Fruit fly (Drosophila melanogaster) whole organism, embryonic: ENCODE measurements around the gene CG42824.
A peak's percentile ranks its signal among the peaks of the same experiment; 100 is the strongest.

Experiments used
- Asciz ChIP-seq: fragments of 200-800 bp; sonication (Bioruptor generic); optimal IDR thresholded peaks from 2 replicates; lab custom pipeline; 2017; ENCODE audit warnings: missing biosample characterization, mild to moderate bottlenecking, missing genetic modification characterization, missing genetic modification reagents
- Atf-2 ChIP-seq: fragments of 200-800 bp; sonication (Bioruptor generic); optimal IDR thresholded peaks from 2 replicates; lab custom pipeline; 2016; ENCODE audit warnings: missing biosample characterization, missing genetic modification characterization
- CG10147 ChIP-seq: fragments of 200-800 bp; sonication (Bioruptor generic); optimal IDR thresholded peaks from 2 replicates; lab custom pipeline; 2019; ENCODE audit warnings: missing biosample characterization, mild to moderate bottlenecking, missing genetic modification characterization, moderate library complexity
- CG10209 ChIP-seq: fragments of 200-800 bp; sonication (Bioruptor generic); optimal IDR thresholded peaks from 3 replicates; lab custom pipeline; 2017; ENCODE audit warnings: missing biosample characterization, mild to moderate bottlenecking, missing genetic modification characterization, missing genetic modification reagents
- CG10321 ChIP-seq: fragments of 200-800 bp; sonication (Bioruptor generic); IDR thresholded peaks from 2 replicates; pipeline ENCODE4 v1.3.6; 2022; ENCODE audit warnings: missing biosample characterization, missing genetic modification characterization
- CG13894 ChIP-seq: fragments of 200-800 bp; sonication (Bioruptor generic); optimal IDR thresholded peaks from 3 replicates; lab custom pipeline; 2018; ENCODE audit warnings: missing biosample characterization, mild to moderate bottlenecking, missing genetic modification characterization, moderate library complexity
- CG14710 ChIP-seq: fragments of 200-800 bp; sonication (Bioruptor generic); optimal IDR thresholded peaks from 3 replicates; lab custom pipeline; 2019; ENCODE audit warnings: missing biosample characterization, mild to moderate bottlenecking, missing genetic modification characterization, moderate library complexity
- CG2712 ChIP-seq: fragments of 200-800 bp; optimal IDR thresholded peaks from 3 replicates; lab custom pipeline; 2019; ENCODE audit warnings: missing biosample characterization, mild to moderate bottlenecking, missing genetic modification characterization, moderate library complexity
- CG30020 ChIP-seq: fragments of 200-800 bp; optimal IDR thresholded peaks from 2 replicates; lab custom pipeline; 2019; ENCODE audit warnings: missing biosample characterization, mild to moderate bottlenecking, missing genetic modification characterization, moderate library complexity
- CG31224 ChIP-seq: fragments of 200-800 bp; sonication (Bioruptor generic); IDR thresholded peaks from 2 replicates; pipeline ENCODE4 v1.3.6; 2022; ENCODE audit warnings: missing biosample characterization, missing genetic modification characterization
- CG3163 ChIP-seq: fragments of 200-800 bp; sonication (Bioruptor generic); optimal IDR thresholded peaks from 3 replicates; lab custom pipeline; 2016; ENCODE audit warnings: missing biosample characterization, missing genetic modification characterization
- CG33557 ChIP-seq: fragments of 200-800 bp; sonication (Bioruptor generic); optimal IDR thresholded peaks from 2 replicates; lab custom pipeline; 2019; ENCODE audit warnings: missing biosample characterization, mild to moderate bottlenecking, missing genetic modification characterization, moderate library complexity
- CG3847 ChIP-seq: fragments of 200-800 bp; sonication (Bioruptor generic); IDR thresholded peaks from 2 replicates; pipeline ENCODE4 v1.3.6; 2022; ENCODE audit warnings: missing biosample characterization, missing genetic modification characterization
- CG3995 ChIP-seq: fragments of 200-800 bp; sonication (Bioruptor generic); optimal IDR thresholded peaks from 3 replicates; lab custom pipeline; 2016; ENCODE audit warnings: missing biosample characterization, missing genetic modification characterization
- CG4360 ChIP-seq: fragments of 200-800 bp; sonication (Bioruptor generic); IDR thresholded peaks from 2 replicates; pipeline ENCODE4 v1.3.6; 2022; ENCODE audit warnings: missing biosample characterization, missing genetic modification characterization
- CG4730 ChIP-seq: fragments of 200-800 bp; sonication (Bioruptor generic); IDR thresholded peaks from 2 replicates; pipeline ENCODE4 v1.3.6; 2022; ENCODE audit warnings: missing biosample characterization, missing genetic modification characterization
- CG4820 ChIP-seq: fragments of 200-800 bp; sonication (Bioruptor generic); optimal IDR thresholded peaks from 3 replicates; lab custom pipeline; 2016; ENCODE audit warnings: missing biosample characterization, missing genetic modification characterization
- CG6813 ChIP-seq: fragments of 200-800 bp; sonication (Bioruptor generic); optimal IDR thresholded peaks from 2 replicates; lab custom pipeline; 2017; ENCODE audit warnings: missing biosample characterization, missing genetic modification characterization, mild to moderate bottlenecking, moderate library complexity, missing genetic modification reagents
- CG6854 ChIP-seq: fragments of 200-800 bp; sonication (Bioruptor generic); optimal IDR thresholded peaks from 3 replicates; lab custom pipeline; 2017; ENCODE audit warnings: missing biosample characterization, mild to moderate bottlenecking, missing genetic modification characterization
- CG7556 ChIP-seq: fragments of 200-800 bp; sonication (Bioruptor generic); optimal IDR thresholded peaks from 2 replicates; lab custom pipeline; 2017; ENCODE audit warnings: missing biosample characterization, mild to moderate bottlenecking, missing genetic modification characterization
- CG7928 ChIP-seq: fragments of 200-800 bp; sonication (Bioruptor generic); optimal IDR thresholded peaks from 2 replicates; lab custom pipeline; 2017; ENCODE audit warnings: missing biosample characterization, mild to moderate bottlenecking, missing genetic modification characterization
- CG7987 ChIP-seq: fragments of 200-800 bp; sonication (Bioruptor generic); optimal IDR thresholded peaks from 2 replicates; lab custom pipeline; 2018; ENCODE audit warnings: missing biosample characterization, mild to moderate bottlenecking, missing genetic modification characterization, moderate library complexity
- CG8478 ChIP-seq: fragments of >200 bp; optimal IDR thresholded peaks from 2 replicates; lab custom pipeline; 2018
- CG9437 ChIP-seq: fragments of 200-800 bp; sonication (Bioruptor generic); optimal IDR thresholded peaks from 2 replicates; lab custom pipeline; 2018; ENCODE audit warnings: missing biosample characterization, mild to moderate bottlenecking, missing genetic modification characterization
- Chrac-16 ChIP-seq: fragments of 200-800 bp; sonication (Bioruptor generic); optimal IDR thresholded peaks from 3 replicates; lab custom pipeline; 2016; ENCODE audit warnings: missing biosample characterization, missing genetic modification characterization
- Deaf1 ChIP-seq: fragments of 200-800 bp; optimal IDR thresholded peaks from 3 replicates; lab custom pipeline; 2019; ENCODE audit warnings: missing biosample characterization, mild to moderate bottlenecking, missing genetic modification characterization, moderate library complexity
- E2f1 ChIP-seq: fragments of 200-800 bp; sonication (Bioruptor generic); IDR thresholded peaks from 2 replicates; pipeline ENCODE4 v1.3.6; 2022; ENCODE audit warnings: missing biosample characterization, missing genetic modification characterization
- Fer1 ChIP-seq: fragments of 200-800 bp; sonication (Bioruptor generic); optimal IDR thresholded peaks from 2 replicates; lab custom pipeline; 2017; ENCODE audit warnings: missing biosample characterization, mild to moderate bottlenecking, missing genetic modification characterization
- Fer2 ChIP-seq: fragments of 200-800 bp; sonication (Bioruptor generic); optimal IDR thresholded peaks from 2 replicates; lab custom pipeline; 2018; ENCODE audit warnings: missing biosample characterization, mild to moderate bottlenecking, missing genetic modification characterization, moderate library complexity
- Optix ChIP-seq: fragments of 200-800 bp; sonication (Bioruptor generic); IDR thresholded peaks from 3 replicates; pipeline ENCODE4 v1.3.6; 2022; ENCODE audit warnings: missing biosample characterization, missing genetic modification characterization
- Side ChIP-seq: fragments of 200-800 bp; sonication (Bioruptor generic); optimal IDR thresholded peaks from 2 replicates; lab custom pipeline; 2016; ENCODE audit warnings: missing biosample characterization, missing genetic modification characterization
- Sry-β ChIP-seq: fragments of 200-800 bp; sonication (Bioruptor generic); optimal IDR thresholded peaks from 2 replicates; lab custom pipeline; 2018; ENCODE audit warnings: missing biosample characterization, mild to moderate bottlenecking, missing genetic modification characterization, moderate library complexity
- Xbp1 ChIP-seq: fragments of 200-800 bp; sonication (Bioruptor generic); optimal IDR thresholded peaks from 3 replicates; lab custom pipeline; 2016; ENCODE audit warnings: missing biosample characterization, mild to moderate bottlenecking, missing genetic modification characterization
- ato ChIP-seq: fragments of 200-800 bp; sonication (Bioruptor generic); IDR thresholded peaks from 2 replicates; pipeline ENCODE4 v1.3.6; 2022; ENCODE audit warnings: missing biosample characterization, missing genetic modification characterization; ENCODE audit not compliant: partially characterized antibody
- croc ChIP-seq: fragments of 200-800 bp; sonication (Bioruptor generic); conservative IDR thresholded peaks from 3 replicates; pipeline ENCODE4 v1.3.6; 2022; ENCODE audit warnings: missing biosample characterization, missing genetic modification characterization
- dan ChIP-seq: fragments of 200-800 bp; sonication (Bioruptor generic); IDR thresholded peaks from 2 replicates; pipeline ENCODE4 v1.3.6; 2022; ENCODE audit warnings: missing biosample characterization, missing genetic modification characterization
- dimm ChIP-seq: fragments of 200-800 bp; sonication (Bioruptor generic); IDR thresholded peaks from 2 replicates; pipeline ENCODE4 v1.3.6; 2022; ENCODE audit warnings: missing biosample characterization, missing genetic modification characterization
- esg ChIP-seq: fragments of 200-800 bp; sonication (Bioruptor generic); conservative IDR thresholded peaks from 2 replicates; pipeline ENCODE4 v1.3.6; 2022; ENCODE audit warnings: missing biosample characterization, missing genetic modification characterization
- ewg ChIP-seq: fragments of 200-800 bp; sonication (Bioruptor generic); optimal IDR thresholded peaks from 3 replicates; lab custom pipeline; 2017; ENCODE audit warnings: mild to moderate bottlenecking, missing biosample characterization, missing genetic modification reagents, missing genetic modification characterization
- gem ChIP-seq: fragments of 200-800 bp; sonication (Bioruptor generic); optimal IDR thresholded peaks from 2 replicates; lab custom pipeline; 2019; ENCODE audit warnings: missing biosample characterization, mild to moderate bottlenecking, missing genetic modification characterization, moderate library complexity
- gro ChIP-seq: fragments of 200-800 bp; sonication (Bioruptor generic); optimal IDR thresholded peaks from 2 replicates; lab custom pipeline; 2016; ENCODE audit warnings: missing biosample characterization, missing genetic modification characterization
- gsb ChIP-seq: fragments of 200-800 bp; sonication (Bioruptor generic); IDR thresholded peaks from 2 replicates; pipeline ENCODE4 v1.3.6; 2022; ENCODE audit warnings: missing biosample characterization, missing genetic modification characterization
- jumu ChIP-seq: fragments of 200-800 bp; sonication (Bioruptor generic); optimal IDR thresholded peaks from 3 replicates; lab custom pipeline; 2016; ENCODE audit warnings: missing biosample characterization, missing genetic modification characterization
- nmo ChIP-seq: fragments of 200-800 bp; sonication (Bioruptor generic); optimal IDR thresholded peaks from 2 replicates; lab custom pipeline; 2018; ENCODE audit warnings: missing biosample characterization, mild to moderate bottlenecking, missing genetic modification characterization, moderate library complexity
- seq ChIP-seq: fragments of 200-800 bp; sonication (Bioruptor generic); IDR thresholded peaks from 2 replicates; pipeline ENCODE4 v1.3.6; 2022; ENCODE audit warnings: missing biosample characterization, missing genetic modification characterization
- slbo ChIP-seq: fragments of 200-800 bp; sonication (Bioruptor generic); IDR thresholded peaks from 2 replicates; pipeline ENCODE4 v1.3.6; 2022; ENCODE audit warnings: missing biosample characterization, missing genetic modification characterization
- slp2 ChIP-seq: fragments of 200-800 bp; sonication (Bioruptor generic); optimal IDR thresholded peaks from 2 replicates; lab custom pipeline; 2016; ENCODE audit warnings: missing biosample characterization, missing genetic modification characterization

The CG42824 gene

dm6 chr3R:17386168-17386819 lies 20.0 kb downstream of the CG42824 start (continued):
- TF ChIP-seq gem (peak; percentile 83), CG10209 (GFP tag; lab: Kevin White, UChicago) (peak; percentile 44), Side (GFP tag; lab: Kevin White, UChicago) (peak; percentile 37), ato (GFP tag; lab: Robert Waterston, UW) (no peak), slp2 (GFP tag; lab: Kevin White, UChicago) (peak; percentile 12), dan (GFP tag; lab: Robert Waterston, UW) (peak; percentile 20; the same call in 1 of the 2 replicates)

dm6 chr3R:17385329-17386019 lies 20.8 kb downstream of the CG42824 start:
- TF ChIP-seq CG8478 (lab: Kevin White, UChicago) (no peak), CG14710 (tag; lab: Kevin White, UChicago) (peak; percentile 64), CG30020 (tag; lab: Kevin White, UChicago) (peak; percentile 31), CG3163 (peak; percentile 58), E2f1 (GFP tag; lab: Robert Waterston, UW) (0 out of 2 replicates have a peak, but pooled peaks have one; percentile 18), gsb (peak; percentile 46; the same call in 1 of the 2 replicates), dimm (GFP tag; lab: Robert Waterston, UW) (no peak), CG10321 (0 out of 2 replicates have a peak, but pooled peaks have one; percentile 7), CG31224 (GFP tag; lab: Robert Waterston, UW) (no peak), Asciz (peak; percentile 3), jumu (peak; percentile 67), CG3847 (peak; percentile 72), CG4820 (GFP tag; lab: Kevin White, UChicago) (peak; percentile 15), Xbp1 (peak; percentile 76), CG9437 (GFP tag; lab: Kevin White, UChicago) (peak; percentile 55), CG4730 (GFP tag; lab: Robert Waterston, UW) (peak; percentile 41; the same call in 1 of the 2 replicates), Chrac-16 (GFP tag; lab: Kevin White, UChicago) (peak; percentile 73), croc (no peak), CG3995 (peak; percentile 47), ewg (GFP tag; lab: Kevin White, UChicago) (peak; percentile 44), Atf-2 (GFP tag; lab: Kevin White, UChicago) (peak; percentile 34), CG10147 (GFP tag; lab: Kevin White, UChicago) (no peak), esg (GFP tag; lab: Robert Waterston, UW) (peak; percentile 48; the same call in 1 of the 2 replicates), CG7928 (GFP tag; lab: Kevin White, UChicago) (peak; percentile 96), CG13894 (tag; lab: Kevin White, UChicago) (peak; percentile 73), nmo (GFP tag; lab: Kevin White, UChicago) (peak; percentile 35), CG6854 (peak; percentile 60), Sry-β (GFP tag; lab: Kevin White, UChicago) (no peak), CG33557 (peak; percentile 8), CG7556 (peak; percentile 37), CG7987 (peak; percentile 65), CG6813 (GFP tag; lab: Kevin White, UChicago) (peak; percentile 17), Deaf1 (tag; lab: Kevin White, UChicago) (peak; percentile 18), CG4360 (peak; percentile 24; the same call in 1 of the 2 replicates), gro (GFP tag; lab: Kevin White, UChicago) (peak; percentile 53), seq (peak; percentile 68), Fer1 (GFP tag; lab: Kevin White, UChicago) (peak; percentile 55), Fer2 (tag; lab: Kevin White, UChicago) (peak; percentile 3), CG2712 (tag; lab: Kevin White, UChicago) (peak; percentile 67), Optix (0 out of 3 replicates have a peak, but pooled peaks have one; percentile 24), slbo (GFP tag; lab: Robert Waterston, UW) (peak; percentile 58)
